Worm (Caenorhabditis elegans): ENCODE results near the gene T05B9.2.

DNA sequence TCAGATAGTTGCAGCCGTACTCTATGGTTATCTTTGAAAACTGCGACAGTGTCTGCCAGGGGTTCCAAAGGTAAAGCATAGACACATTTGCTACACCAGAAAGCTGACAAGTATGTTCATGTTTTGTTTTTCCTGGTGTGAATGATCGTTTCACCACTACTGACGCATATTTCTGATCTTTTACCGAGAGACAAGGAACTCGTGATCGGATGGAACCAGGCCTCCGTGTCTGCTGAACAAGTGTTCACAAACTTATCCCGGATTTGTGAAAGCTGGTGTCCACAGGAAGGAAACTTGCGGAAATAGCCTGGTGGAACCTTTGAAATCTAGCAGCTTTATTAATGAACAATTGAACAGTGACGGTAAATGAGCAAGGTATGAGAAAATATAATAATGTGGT, 4.1 kb downstream of the T05B9.2 start:
- TF ChIP-seq tab-1 (GFP tag; IDR thresholded peaks at IDR 0.05) (no peak), ztf-23 (GFP tag; IDR thresholded peaks at IDR 0.05) (no peak), klf-2 (GFP tag; conservative IDR thresholded peaks at IDR 0.05) (no peak), flt-1 (GFP tag; IDR thresholded peaks at IDR 0.05) (no peak), ztf-29 (GFP tag; IDR thresholded peaks at IDR 0.05) (no peak), T22C8.4 (GFP tag; IDR thresholded peaks at IDR 0.05) (no peak), ref-1 (GFP tag; conservative IDR thresholded peaks at IDR 0.05) (no peak), cog-1 (tag; optimal IDR thresholded peaks at IDR 0.05) (no peak), med-1 (GFP tag; optimal IDR thresholded peaks at IDR 0.05; ENCODE audit: insufficient read depth) (no peak)

Data from whole organism, midembryonic.